Fruit fly (Drosophila melanogaster) whole organism, larva: ENCODE results near the gene Oatp30B.

Experiments used
- noc ChIP-seq: fragments of 200-800 bp; sonication (Bioruptor generic); optimal IDR thresholded peaks from 3 replicates; lab custom pipeline; 2019; ENCODE audit warnings: missing biosample characterization, mild to moderate bottlenecking, missing genetic modification characterization, moderate library complexity

The Oatp30B gene

dm6 chr2L:9543871-9544270, 22.9 kb downstream of the Oatp30B start, which contains the start of gene CG13113:
CG13113 (plus strand) TSS chr2L:9544171.
- TF ChIP-seq noc (tag; lab: Kevin White, UChicago) = no peak

- TF ChIP-seq noc (tag; lab: Kevin White, UChicago) = no peak
Measured at dm6 chr2L:9545511-9545910, 24.5 kb downstream of the Oatp30B start, which contains the start of gene CG13114. CG13114 (plus strand) TSS chr2L:9545811.

- no peak for TF ChIP-seq noc (tag; lab: Kevin White, UChicago)
Measured at dm6 chr2L:9550880-9551279, 29.9 kb downstream of the Oatp30B start.

- no peak for TF ChIP-seq noc (tag; lab: Kevin White, UChicago)
Measured at dm6 chr2L:9557858-9558257, 36.8 kb downstream of the Oatp30B start.

dm6 chr2L:9560045-9560587, 39.1 kb downstream of the Oatp30B start:
- TF ChIP-seq noc (tag; lab: Kevin White, UChicago) = no peak

dm6 chr2L:9562713-9563112, 41.7 kb downstream of the Oatp30B start:
- no peak for TF ChIP-seq noc (tag; lab: Kevin White, UChicago)

dm6 chr2L:9564527-9564926, 43.5 kb downstream of the Oatp30B start:
- TF ChIP-seq noc (tag; lab: Kevin White, UChicago) = peak; percentile 18

dm6 chr2L:9565387-9565786, 44.4 kb downstream of the Oatp30B start, which contains the start of gene CG46468:
CG46468 (minus strand) TSS chr2L:9565438.
- no peak for TF ChIP-seq noc (tag; lab: Kevin White, UChicago)

dm6 chr2L:9566656-9567055, 45.6 kb downstream of the Oatp30B start, which contains the start of gene jp:
jp (minus strand) TSS chr2L:9566750.
- TF ChIP-seq noc (tag; lab: Kevin White, UChicago) = no peak

dm6 chr2L:9567398-9567856, 46.4 kb downstream of the Oatp30B start:
- peak; percentile 81 for TF ChIP-seq noc (tag; lab: Kevin White, UChicago)

- TF ChIP-seq noc (tag; lab: Kevin White, UChicago) = peak; percentile 99
Measured at dm6 chr2L:9568360-9569088, 47.5 kb downstream of the Oatp30B start, which contains the start of gene brwl. brwl (plus strand) TSS chr2L:9568890.

- TF ChIP-seq noc (tag; lab: Kevin White, UChicago) = no peak
Measured at dm6 chr2L:9569131-9569530, 48.1 kb downstream of the Oatp30B start.

- TF ChIP-seq noc (tag; lab: Kevin White, UChicago) = peak; percentile 98
Measured at dm6 chr2L:9569588-9570434, 48.8 kb downstream of the Oatp30B start.

dm6 chr2L:9570673-9571193, 49.7 kb downstream of the Oatp30B start:
- TF ChIP-seq noc (tag; lab: Kevin White, UChicago) = no peak

- TF ChIP-seq noc (tag; lab: Kevin White, UChicago) = peak; percentile 67
Measured at dm6 chr2L:9576269-9576933, 55.4 kb downstream of the Oatp30B start, which contains the start of gene Mtpalpha. Mtpalpha (minus strand) TSS chr2L:9576769.
